Worm (Caenorhabditis elegans) whole organism, L3 larva: ENCODE data around the gene lin-42.
A peak's percentile ranks its signal among the peaks of the same experiment; 100 is the strongest.

ENCODE experiments used
- R02D3.7 ChIP-seq: fragments of 150-350 bp; optimal IDR thresholded peaks from 2 replicates; lab custom pipeline; 2014; ENCODE audit warnings: missing biosample characterization, missing genetic modification characterization
- ZK546.5 ChIP-seq: sonication (generic microtip); optimal IDR thresholded peaks from 2 replicates; lab custom pipeline; 2017; ENCODE audit warnings: missing biosample characterization, missing genetic modification characterization
- aly-2 ChIP-seq: fragments of 150-350 bp; optimal IDR thresholded peaks from 2 replicates; lab custom pipeline; 2014; ENCODE audit warnings: missing biosample characterization, missing genetic modification characterization
- ama-1 ChIP-seq: fragments of 150-350 bp; optimal IDR thresholded peaks from 2 replicates; lab custom pipeline; 2018
- ceh-16 ChIP-seq: sonication (generic microtip); optimal IDR thresholded peaks from 2 replicates; lab custom pipeline; 2017; ENCODE audit warnings: missing biosample characterization, missing genetic modification characterization
- ceh-28 ChIP-seq: fragments of 150-350 bp; optimal IDR thresholded peaks from 2 replicates; lab custom pipeline; 2014; ENCODE audit warnings: missing biosample characterization, missing genetic modification reagents, missing genetic modification characterization
- ceh-82 ChIP-seq: fragments of 150-350 bp; optimal IDR thresholded peaks from 2 replicates; lab custom pipeline; 2014; ENCODE audit warnings: missing biosample characterization, missing genetic modification characterization
- ceh-9 ChIP-seq: sonication (generic microtip); optimal IDR thresholded peaks from 2 replicates; lab custom pipeline; 2018; ENCODE audit warnings: missing biosample characterization, missing genetic modification characterization
- daf-12 ChIP-seq: fragments of 150-350 bp; optimal IDR thresholded peaks from 2 replicates; lab custom pipeline; 2014; ENCODE audit warnings: missing biosample characterization, missing genetic modification reagents, missing genetic modification characterization
- egl-27 ChIP-seq: sonication (generic microtip); optimal IDR thresholded peaks from 4 replicates; lab custom pipeline; 2017; ENCODE audit warnings: missing biosample characterization, missing genetic modification reagents, missing genetic modification characterization
- egl-5 ChIP-seq: fragments of 150-350 bp; optimal IDR thresholded peaks from 2 replicates; lab custom pipeline; 2017; ENCODE audit warnings: missing biosample characterization, missing genetic modification reagents, missing genetic modification characterization, inconsistent platforms
- elt-1 ChIP-seq: fragments of 150-350 bp; optimal IDR thresholded peaks from 2 replicates; lab custom pipeline; 2014; ENCODE audit warnings: missing biosample characterization, missing genetic modification characterization
- elt-2 ChIP-seq: sonication (generic microtip); optimal IDR thresholded peaks from 2 replicates; lab custom pipeline; 2016; ENCODE audit warnings: missing genetic modification reagents, mild to moderate bottlenecking, missing genetic modification characterization, missing compliant biosample characterization
- elt-3 ChIP-seq, 3 experiments: fragments of 150-350 bp in 1 of 3; sonication (generic microtip) in 2 of 3; optimal IDR thresholded peaks; 2 replicates in 2 of 3; 4 replicates in 1 of 3; lab custom pipeline; 2014 to 2017; ENCODE audit warnings: missing biosample characterization in 3 of 3, missing genetic modification characterization in 3 of 3
- eor-1 ChIP-seq, 2 experiments: fragments of 150-350 bp; optimal IDR thresholded peaks; 2 replicates each; lab custom pipeline; 2014 to 2018; ENCODE audit warnings: missing biosample characterization in 2 of 2, missing genetic modification characterization in 2 of 2
- fkh-10 ChIP-seq: sonication (generic microtip); optimal IDR thresholded peaks from 2 replicates; lab custom pipeline; 2017; ENCODE audit warnings: missing biosample characterization, missing genetic modification reagents, missing genetic modification characterization
- fkh-2 ChIP-seq: fragments of 150-350 bp; optimal IDR thresholded peaks from 2 replicates; lab custom pipeline; 2014; ENCODE audit warnings: missing biosample characterization, missing genetic modification reagents, missing genetic modification characterization
- fos-1 ChIP-seq: fragments of 150-350 bp; optimal IDR thresholded peaks from 2 replicates; lab custom pipeline; 2014; ENCODE audit warnings: missing biosample characterization, missing genetic modification characterization
- hmg-11 ChIP-seq: sonication (generic microtip); optimal IDR thresholded peaks from 2 replicates; lab custom pipeline; 2016; ENCODE audit warnings: missing genetic modification characterization, missing compliant biosample characterization
- jun-1 ChIP-seq: fragments of 150-350 bp; optimal IDR thresholded peaks from 2 replicates; lab custom pipeline; 2014; ENCODE audit warnings: missing biosample characterization, missing genetic modification reagents, missing genetic modification characterization
- lin-15B ChIP-seq: fragments of 150-350 bp; optimal IDR thresholded peaks from 2 replicates; lab custom pipeline; 2014; ENCODE audit warnings: missing biosample characterization, missing genetic modification characterization
- lin-39 ChIP-seq: fragments of 150-350 bp; optimal IDR thresholded peaks from 2 replicates; lab custom pipeline; 2018; ENCODE audit warnings: missing biosample characterization, missing genetic modification reagents, missing genetic modification characterization
- lsy-12 ChIP-seq: sonication (generic microtip); optimal IDR thresholded peaks from 2 replicates; lab custom pipeline; 2016; ENCODE audit warnings: mild to moderate bottlenecking, missing genetic modification characterization, missing compliant biosample characterization
- mdl-1 ChIP-seq: fragments of 150-350 bp; optimal IDR thresholded peaks from 2 replicates; lab custom pipeline; 2014; ENCODE audit warnings: missing biosample characterization, missing genetic modification characterization
- mml-1 ChIP-seq: fragments of 150-350 bp; sonication (generic microtip); optimal IDR thresholded peaks from 3 replicates; lab custom pipeline; 2014; ENCODE audit warnings: missing biosample characterization, missing genetic modification characterization
- nfya-1 ChIP-seq: sonication (generic microtip); optimal IDR thresholded peaks from 2 replicates; lab custom pipeline; 2017; ENCODE audit warnings: missing genetic modification characterization, mild to moderate bottlenecking, missing compliant biosample characterization, antibody characterized with exemption, moderate library complexity; ENCODE audit not compliant: insufficient read depth
- nhr-11 ChIP-seq: fragments of 150-350 bp; optimal IDR thresholded peaks from 2 replicates; lab custom pipeline; 2014; ENCODE audit warnings: missing biosample characterization, missing genetic modification characterization
- nhr-12 ChIP-seq: fragments of 150-350 bp; optimal IDR thresholded peaks from 2 replicates; lab custom pipeline; 2014; ENCODE audit warnings: missing biosample characterization, missing genetic modification characterization
- nhr-23 ChIP-seq: fragments of 150-350 bp; optimal IDR thresholded peaks from 2 replicates; lab custom pipeline; 2014; ENCODE audit warnings: missing biosample characterization, missing genetic modification reagents, missing genetic modification characterization
- nhr-237 ChIP-seq: fragments of 150-350 bp; optimal IDR thresholded peaks from 2 replicates; lab custom pipeline; 2014; ENCODE audit warnings: missing biosample characterization, missing genetic modification characterization
- nhr-25 ChIP-seq: sonication (generic microtip); optimal IDR thresholded peaks from 2 replicates; lab custom pipeline; 2017; ENCODE audit warnings: missing biosample characterization, missing genetic modification characterization
- nhr-28 ChIP-seq: fragments of 150-350 bp; optimal IDR thresholded peaks from 2 replicates; lab custom pipeline; 2014; ENCODE audit warnings: missing biosample characterization, missing genetic modification characterization
- nhr-43 ChIP-seq: sonication (generic microtip); optimal IDR thresholded peaks from 2 replicates; lab custom pipeline; 2016; ENCODE audit warnings: mild to moderate bottlenecking, missing genetic modification characterization, missing compliant biosample characterization; ENCODE audit not compliant: poor library complexity, severe bottlenecking
- nhr-67 ChIP-seq: fragments of 150-350 bp; optimal IDR thresholded peaks from 2 replicates; lab custom pipeline; 2014; ENCODE audit warnings: missing biosample characterization, missing genetic modification characterization
- nhr-76 ChIP-seq: fragments of 150-350 bp; sonication (generic microtip); optimal IDR thresholded peaks from 5 replicates; lab custom pipeline; 2014; ENCODE audit warnings: missing biosample characterization, missing genetic modification characterization
- nhr-77 ChIP-seq: fragments of 150-350 bp; optimal IDR thresholded peaks from 2 replicates; lab custom pipeline; 2014; ENCODE audit warnings: missing biosample characterization, missing genetic modification characterization
- pha-4 ChIP-seq: fragments of 150-350 bp; optimal IDR thresholded peaks from 2 replicates; lab custom pipeline; 2014; ENCODE audit warnings: missing biosample characterization, missing genetic modification reagents, missing genetic modification characterization
- pqm-1 ChIP-seq: fragments of 150-350 bp; optimal IDR thresholded peaks from 2 replicates; lab custom pipeline; 2017; ENCODE audit warnings: missing biosample characterization, missing genetic modification characterization, inconsistent platforms
- sea-2 ChIP-seq: fragments of 150-350 bp; sonication (generic microtip); optimal IDR thresholded peaks from 4 replicates; lab custom pipeline; 2014; ENCODE audit warnings: missing biosample characterization, missing genetic modification reagents, missing genetic modification characterization
- skn-1 ChIP-seq: fragments of 150-350 bp; optimal IDR thresholded peaks from 2 replicates; lab custom pipeline; 2014; ENCODE audit warnings: missing biosample characterization, missing genetic modification characterization
- snpc-4 ChIP-seq: fragments of 150-350 bp; optimal IDR thresholded peaks from 2 replicates; lab custom pipeline; 2014; ENCODE audit warnings: missing biosample characterization, missing genetic modification characterization
- tbx-2 ChIP-seq: sonication (generic microtip); optimal IDR thresholded peaks from 2 replicates; lab custom pipeline; 2016; ENCODE audit warnings: mild to moderate bottlenecking, missing genetic modification characterization, missing compliant biosample characterization
- unc-39 ChIP-seq: sonication (generic microtip); optimal IDR thresholded peaks from 4 replicates; lab custom pipeline; 2017; ENCODE audit warnings: missing biosample characterization, missing genetic modification characterization
- unc-62 ChIP-seq: fragments of 150-350 bp; sonication (generic microtip); optimal IDR thresholded peaks from 4 replicates; lab custom pipeline; 2014; ENCODE audit warnings: missing biosample characterization, missing genetic modification reagents, missing genetic modification characterization
- zag-1 ChIP-seq: fragments of 150-350 bp; optimal IDR thresholded peaks from 2 replicates; lab custom pipeline; 2014; ENCODE audit warnings: missing biosample characterization, missing genetic modification characterization
- ztf-11 ChIP-seq: fragments of 150-350 bp; optimal IDR thresholded peaks from 2 replicates; lab custom pipeline; 2014; ENCODE audit warnings: missing biosample characterization, missing genetic modification characterization
- ztf-4 ChIP-seq: fragments of 150-350 bp; optimal IDR thresholded peaks from 2 replicates; lab custom pipeline; 2014; ENCODE audit warnings: missing biosample characterization, missing genetic modification characterization

lin-42 gene

ce11 chrII:1239433-1240020 lies 12.6 kb downstream of the lin-42 start:
- TF ChIP-seq lin-39 (tag; lab: Kevin White, UChicago), result peak; percentile 39
- no peak for TF ChIP-seq aly-2 (tag; lab: Kevin White, UChicago)
- no peak for TF ChIP-seq nhr-11 (tag; lab: Kevin White, UChicago)
- peak; percentile 40 for TF ChIP-seq ceh-28 (tag; lab: Kevin White, UChicago)
- TF ChIP-seq mdl-1, result peak; percentile 21
- TF ChIP-seq tbx-2 (tag; lab: Kevin White, UChicago), result peak; percentile 9
- no peak for TF ChIP-seq nhr-12 (tag; lab: Kevin White, UChicago)
- TF ChIP-seq fos-1 (tag; lab: Kevin White, UChicago), result peak; percentile 68
- peak; percentile 18 for TF ChIP-seq nhr-23
- peak; percentile 22 for TF ChIP-seq skn-1
- TF ChIP-seq lsy-12 (tag; lab: Kevin White, UChicago), result peak; percentile 43
- TF ChIP-seq elt-3 (tag; optimal IDR thresholded peaks at IDR 0.05; lab: Kevin White, UChicago), result peak in 1 of 3 experiments; percentile 80
- TF ChIP-seq ama-1 (lab: Kevin White, UChicago), result peak; percentile 10
- peak; percentile 41 for TF ChIP-seq elt-2 (tag; lab: Kevin White, UChicago)
- TF ChIP-seq nfya-1 (tag; lab: Kevin White, UChicago), result peak; percentile 74
- TF ChIP-seq nhr-43 (tag; lab: Kevin White, UChicago), result peak; percentile 65
- TF ChIP-seq pqm-1 (tag; lab: Kevin White, UChicago), result peak; percentile 0
- peak; percentile 65 for TF ChIP-seq pha-4 (tag; lab: Kevin White, UChicago)
- no peak for TF ChIP-seq snpc-4 (tag; lab: Kevin White, UChicago)

ce11 chrII:1237845-1238244 lies 14.3 kb downstream of the lin-42 start:
- TF ChIP-seq tbx-2 (tag; lab: Kevin White, UChicago) (peak; percentile 52), hmg-11 (peak; percentile 78), nhr-76 (tag; lab: Kevin White, UChicago) (no peak), nhr-25 (tag; lab: Kevin White, UChicago) (peak; percentile 43), nhr-43 (tag; lab: Kevin White, UChicago) (peak; percentile 19), pqm-1 (tag; lab: Kevin White, UChicago) (no peak), fos-1 (tag; lab: Kevin White, UChicago) (no peak), elt-2 (tag; lab: Kevin White, UChicago) (peak; percentile 11), skn-1 (peak; percentile 24), fkh-10 (no peak), elt-1 (tag; lab: Kevin White, UChicago) (peak; percentile 52), ceh-28 (tag; lab: Kevin White, UChicago) (peak; percentile 47), pha-4 (tag; lab: Kevin White, UChicago) (peak; percentile 40), nhr-23 (peak; percentile 72), ceh-9 (tag; lab: Kevin White, UChicago) (no peak), unc-39 (tag; lab: Kevin White, UChicago) (no peak), lin-39 (tag; lab: Kevin White, UChicago) (peak; percentile 88), ZK546.5 (tag; lab: Kevin White, UChicago) (no peak), aly-2 (tag; lab: Kevin White, UChicago) (no peak), nhr-11 (tag; lab: Kevin White, UChicago) (peak; percentile 10), mdl-1 (peak; percentile 16), ztf-4 (tag; lab: Kevin White, UChicago) (no peak), nhr-77 (no peak), daf-12 (peak; percentile 73), ceh-16 (tag; lab: Kevin White, UChicago) (no peak), fkh-2 (tag; lab: Kevin White, UChicago) (no peak), elt-3 (tag; optimal IDR thresholded peaks at IDR 0.05; lab: Kevin White, UChicago) (peak in 1 of 3 experiments; percentile 74), nhr-237 (tag; lab: Kevin White, UChicago) (no peak), nhr-28 (tag; lab: Kevin White, UChicago) (no peak), lsy-12 (tag; lab: Kevin White, UChicago) (peak; percentile 79), zag-1 (tag; lab: Kevin White, UChicago) (no peak), egl-27 (tag; lab: Kevin White, UChicago) (no peak), snpc-4 (tag; lab: Kevin White, UChicago) (no peak), unc-62 (GFP tag; lab: Kevin White, UChicago) (peak; percentile 77), mml-1 (no peak), R02D3.7 (tag; lab: Kevin White, UChicago) (peak; percentile 32), ztf-11 (tag; lab: Kevin White, UChicago) (no peak), eor-1 (tag; optimal IDR thresholded peaks at IDR 0.05; lab: Kevin White, UChicago) (no peak), nfya-1 (tag; lab: Kevin White, UChicago) (peak; percentile 78), lin-15B (peak; percentile 18), nhr-67 (no peak), jun-1 (tag; lab: Kevin White, UChicago) (peak; percentile 24), ceh-82 (tag; lab: Kevin White, UChicago) (peak; percentile 15), sea-2 (GFP tag; lab: Kevin White, UChicago) (no peak), egl-5 (tag; lab: Kevin White, UChicago) (no peak), nhr-12 (tag; lab: Kevin White, UChicago) (no peak), ama-1 (lab: Kevin White, UChicago) (no peak)
- TF ChIP-seq, all 47 proteins: peak for 22
